Worm (Caenorhabditis elegans) whole organism, L1 larva: ENCODE measurements around the gene pnn-1.

Experiments used
- C04F5.9 ChIP-seq: sonication (generic microtip); optimal IDR thresholded peaks from 2 replicates; lab custom pipeline; 2016; ENCODE audit warnings: missing genetic modification characterization, missing compliant biosample characterization
- C34B4.2 ChIP-seq: sonication (generic microtip); optimal IDR thresholded peaks from 2 replicates; lab custom pipeline; 2017; ENCODE audit warnings: mild to moderate bottlenecking, missing genetic modification characterization, missing compliant biosample characterization
- F16B12.6 ChIP-seq: fragments of 150-350 bp; optimal IDR thresholded peaks from 2 replicates; lab custom pipeline; 2014; ENCODE audit warnings: missing biosample characterization, missing genetic modification characterization
- aly-2 ChIP-seq: fragments of 150-350 bp; optimal IDR thresholded peaks from 2 replicates; lab custom pipeline; 2014; ENCODE audit warnings: missing biosample characterization, missing genetic modification characterization
- blmp-1 ChIP-seq: fragments of 150-350 bp; optimal IDR thresholded peaks from 2 replicates; lab custom pipeline; 2014; ENCODE audit warnings: missing biosample characterization, missing genetic modification characterization
- ceh-8 ChIP-seq: fragments of 200-800 bp; sonication (Bioruptor generic); optimal IDR thresholded peaks from 2 replicates; lab custom pipeline; 2018; ENCODE audit warnings: mild to moderate bottlenecking, missing genetic modification characterization, moderate library complexity, missing compliant biosample characterization
- ceh-82 ChIP-seq, 3 experiments: fragments of 150-350 bp in 1 of 3; sonication (generic microtip) in 2 of 3; optimal IDR thresholded peaks; 2 replicates each; lab custom pipeline; 2014 to 2017; ENCODE audit warnings: missing biosample characterization in 3 of 3, missing genetic modification characterization in 3 of 3
- efl-1 ChIP-seq, 4 experiments: fragments of 150-350 bp; optimal IDR thresholded peaks in 3 of 4; peaks in 1 of 4; 1 replicate in 1 of 4; 2 replicates in 3 of 4; lab custom pipeline; 2014; ENCODE audit warnings: missing biosample characterization in 2 of 4, missing genetic modification characterization in 2 of 4, missing genetic modification reagents in 2 of 4
- egl-27 ChIP-seq, 2 experiments: fragments of 150-350 bp in 1 of 2; sonication (generic microtip); optimal IDR thresholded peaks; 3 replicates each; lab custom pipeline; 2017 to 2018; ENCODE audit warnings: missing biosample characterization in 2 of 2, missing genetic modification characterization in 2 of 2, missing genetic modification reagents in 2 of 2
- elt-2 ChIP-seq: sonication (generic microtip); optimal IDR thresholded peaks from 2 replicates; lab custom pipeline; 2016; ENCODE audit warnings: missing genetic modification characterization, mild to moderate bottlenecking, inconsistent platforms, missing compliant biosample characterization, missing genetic modification reagents
- elt-3 ChIP-seq, 6 experiments: fragments of 150-350 bp in 1 of 6; sonication (generic microtip); optimal IDR thresholded peaks; 2 replicates each; lab custom pipeline; 2017 to 2018; ENCODE audit warnings: missing biosample characterization in 6 of 6, missing genetic modification characterization in 6 of 6, inconsistent platforms in 1 of 6
- fkh-10 ChIP-seq: sonication (generic microtip); optimal IDR thresholded peaks from 2 replicates; lab custom pipeline; 2017; ENCODE audit warnings: missing biosample characterization, missing genetic modification reagents, missing genetic modification characterization
- fkh-8 ChIP-seq: sonication (generic microtip); optimal IDR thresholded peaks from 2 replicates; lab custom pipeline; 2016; ENCODE audit warnings: mild to moderate bottlenecking, missing genetic modification characterization, missing compliant biosample characterization
- fos-1 ChIP-seq: fragments of 150-350 bp; optimal IDR thresholded peaks from 2 replicates; lab custom pipeline; 2014; ENCODE audit warnings: missing biosample characterization, missing genetic modification characterization
- hpl-2 ChIP-seq: fragments of 150-350 bp; optimal IDR thresholded peaks from 2 replicates; lab custom pipeline; 2014; ENCODE audit warnings: missing biosample characterization, missing genetic modification reagents, missing genetic modification characterization
- irx-1 ChIP-seq: sonication (generic microtip); optimal IDR thresholded peaks from 2 replicates; lab custom pipeline; 2016; ENCODE audit warnings: missing genetic modification characterization, missing compliant biosample characterization
- jun-1 ChIP-seq: fragments of 150-350 bp; optimal IDR thresholded peaks from 2 replicates; lab custom pipeline; 2014; ENCODE audit warnings: missing biosample characterization, missing genetic modification reagents, missing genetic modification characterization
- lin-14 ChIP-seq: fragments of 200-800 bp; sonication (Bioruptor generic); optimal IDR thresholded peaks from 2 replicates; lab custom pipeline; 2018; ENCODE audit warnings: mild to moderate bottlenecking, missing genetic modification characterization, moderate library complexity, missing compliant biosample characterization
- lin-35 ChIP-seq, 2 experiments: fragments of 150-350 bp; optimal IDR thresholded peaks; 2 replicates each; lab custom pipeline; 2014; ENCODE audit warnings: missing biosample characterization in 2 of 2, missing genetic modification characterization in 2 of 2, missing genetic modification reagents in 2 of 2
- lin-39 ChIP-seq: fragments of 150-350 bp; optimal IDR thresholded peaks from 2 replicates; lab custom pipeline; 2014; ENCODE audit warnings: missing biosample characterization, missing genetic modification reagents, missing genetic modification characterization
- lir-3 ChIP-seq: sonication (generic microtip); optimal IDR thresholded peaks from 2 replicates; lab custom pipeline; 2016; ENCODE audit warnings: mild to moderate bottlenecking, missing genetic modification characterization, moderate library complexity, missing compliant biosample characterization; ENCODE audit not compliant: poor library complexity
- mab-9 ChIP-seq: fragments of 200-800 bp; sonication (Bioruptor generic); IDR thresholded peaks from 2 replicates; pipeline ENCODE4 v1.3.6; 2022; ENCODE audit warnings: missing genetic modification reagents, missing genetic modification characterization, missing compliant biosample characterization
- mep-1 ChIP-seq: fragments of 150-350 bp; optimal IDR thresholded peaks from 2 replicates; lab custom pipeline; 2014; ENCODE audit warnings: missing biosample characterization, missing genetic modification characterization
- nhr-12 ChIP-seq: sonication (generic microtip); optimal IDR thresholded peaks from 2 replicates; lab custom pipeline; 2017; ENCODE audit warnings: missing biosample characterization, missing genetic modification characterization
- nhr-19 ChIP-seq: fragments of 200-800 bp; sonication (Bioruptor generic); conservative IDR thresholded peaks from 2 replicates; pipeline ENCODE4 v1.3.6; 2022; ENCODE audit warnings: missing genetic modification characterization, missing compliant biosample characterization
- nhr-20 ChIP-seq: sonication (generic microtip); optimal IDR thresholded peaks from 2 replicates; lab custom pipeline; 2016; ENCODE audit warnings: mild to moderate bottlenecking, missing genetic modification characterization, missing compliant biosample characterization
- nhr-237 ChIP-seq: fragments of 150-350 bp; optimal IDR thresholded peaks from 2 replicates; lab custom pipeline; 2014; ENCODE audit warnings: missing biosample characterization, missing genetic modification characterization
- nhr-47 ChIP-seq: sonication (generic microtip); optimal IDR thresholded peaks from 2 replicates; lab custom pipeline; 2016; ENCODE audit warnings: mild to moderate bottlenecking, missing genetic modification characterization, moderate library complexity, missing compliant biosample characterization
- nhr-71 ChIP-seq: sonication (generic microtip); optimal IDR thresholded peaks from 2 replicates; lab custom pipeline; 2016; ENCODE audit warnings: mild to moderate bottlenecking, missing genetic modification characterization, moderate library complexity, missing compliant biosample characterization
- nhr-90 ChIP-seq: sonication (generic microtip); optimal IDR thresholded peaks from 2 replicates; lab custom pipeline; 2016; ENCODE audit warnings: mild to moderate bottlenecking, missing genetic modification characterization, missing compliant biosample characterization; ENCODE audit not compliant: poor library complexity
- pag-3 ChIP-seq: sonication (generic microtip); optimal IDR thresholded peaks from 2 replicates; lab custom pipeline; 2017; ENCODE audit warnings: missing genetic modification characterization, mild to moderate bottlenecking, missing compliant biosample characterization, antibody characterized with exemption, borderline replicate concordance; ENCODE audit not compliant: insufficient read depth
- pqm-1 ChIP-seq: sonication (generic microtip); optimal IDR thresholded peaks from 3 replicates; lab custom pipeline; 2017; ENCODE audit warnings: missing biosample characterization, missing genetic modification characterization
- rnt-1 ChIP-seq: sonication (generic microtip); optimal IDR thresholded peaks from 2 replicates; lab custom pipeline; 2016; ENCODE audit warnings: mild to moderate bottlenecking, missing genetic modification characterization, moderate library complexity, missing compliant biosample characterization
- skn-1 ChIP-seq: fragments of 150-350 bp; optimal IDR thresholded peaks from 2 replicates; lab custom pipeline; 2014; ENCODE audit warnings: missing biosample characterization, missing genetic modification characterization
- snpc-4 ChIP-seq: fragments of 150-350 bp; optimal IDR thresholded peaks from 2 replicates; lab custom pipeline; 2014; ENCODE audit warnings: missing biosample characterization, missing genetic modification characterization
- snu-23 ChIP-seq: sonication (generic microtip); optimal IDR thresholded peaks from 2 replicates; lab custom pipeline; 2016; ENCODE audit warnings: missing genetic modification characterization, missing compliant biosample characterization
- sox-4 ChIP-seq: sonication (generic microtip); optimal IDR thresholded peaks from 2 replicates; lab custom pipeline; 2016; ENCODE audit warnings: missing genetic modification characterization, missing compliant biosample characterization
- sup-37 ChIP-seq: fragments of 200-800 bp; sonication (Bioruptor generic); optimal IDR thresholded peaks from 2 replicates; lab custom pipeline; 2018; ENCODE audit warnings: mild to moderate bottlenecking, missing genetic modification characterization, missing compliant biosample characterization
- swsn-7 ChIP-seq: sonication (generic microtip); optimal IDR thresholded peaks from 2 replicates; lab custom pipeline; 2016; ENCODE audit warnings: missing genetic modification characterization, missing compliant biosample characterization
- unc-130 ChIP-seq: fragments of 150-350 bp; optimal IDR thresholded peaks from 2 replicates; lab custom pipeline; 2017; ENCODE audit warnings: missing biosample characterization, missing genetic modification characterization, inconsistent platforms
- unc-86 ChIP-seq: sonication (generic microtip); optimal IDR thresholded peaks from 2 replicates; lab custom pipeline; 2016; ENCODE audit warnings: missing genetic modification characterization, missing compliant biosample characterization
- unc-98 ChIP-seq: fragments of 200-800 bp; sonication (Bioruptor generic); IDR thresholded peaks from 2 replicates; pipeline ENCODE4 v1.3.6; 2022; ENCODE audit warnings: missing genetic modification characterization, missing compliant biosample characterization
- xbp-1 ChIP-seq: sonication (generic microtip); optimal IDR thresholded peaks from 2 replicates; lab custom pipeline; 2016; ENCODE audit warnings: missing genetic modification characterization, missing compliant biosample characterization
- zip-4 ChIP-seq: fragments of 200-800 bp; sonication (Bioruptor generic); optimal IDR thresholded peaks from 2 replicates; lab custom pipeline; 2018; ENCODE audit warnings: mild to moderate bottlenecking, missing genetic modification characterization, moderate library complexity, missing compliant biosample characterization
- ztf-11 ChIP-seq, 2 experiments: sonication (generic microtip); optimal IDR thresholded peaks; 2 replicates each; lab custom pipeline; 2016 to 2017; ENCODE audit warnings: missing genetic modification characterization in 2 of 2, missing biosample characterization in 1 of 2, missing compliant biosample characterization in 1 of 2
- ztf-4 ChIP-seq: fragments of 150-350 bp; optimal IDR thresholded peaks from 2 replicates; lab custom pipeline; 2014; ENCODE audit warnings: missing biosample characterization, missing genetic modification characterization

The pnn-1 gene

DNA sequence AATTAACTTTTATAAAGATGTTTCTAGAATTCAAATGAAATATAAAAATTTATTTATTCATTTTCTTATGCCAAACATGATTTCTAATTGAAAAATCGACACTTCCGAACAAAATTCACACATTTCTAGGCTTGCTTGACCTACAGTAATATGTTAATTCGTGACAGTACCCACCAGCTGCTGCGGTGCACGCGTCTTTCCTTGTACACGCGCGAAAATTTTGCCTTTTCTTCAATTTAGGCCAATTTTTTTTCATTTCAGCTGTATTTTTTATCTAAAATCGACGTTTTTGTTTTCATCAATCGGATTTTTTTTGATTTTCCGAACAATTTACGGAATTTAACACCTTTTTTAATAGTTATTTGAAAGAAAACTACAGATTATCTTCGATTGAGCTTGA, 29.2 kb downstream of the pnn-1 start:
- no peak for TF ChIP-seq pag-3 (tag; lab: Kevin White, UChicago)
- no peak for TF ChIP-seq egl-27 (tag; optimal IDR thresholded peaks at IDR 0.05; lab: Kevin White, UChicago)
- TF ChIP-seq nhr-20, result no peak
- TF ChIP-seq mab-9 (GFP tag; lab: Robert Waterston, UW), result no peak
- no peak for TF ChIP-seq swsn-7 (tag; lab: Kevin White, UChicago)
- no peak for TF ChIP-seq nhr-71 (tag; lab: Kevin White, UChicago)
- TF ChIP-seq ztf-4, result no peak
- no peak for TF ChIP-seq ceh-82 (tag; optimal IDR thresholded peaks at IDR 0.05; lab: Kevin White, UChicago)
- no peak for TF ChIP-seq unc-86 (tag; lab: Kevin White, UChicago)
- TF ChIP-seq lir-3 (tag; lab: Kevin White, UChicago), result no peak
- no peak for TF ChIP-seq sup-37

DNA sequence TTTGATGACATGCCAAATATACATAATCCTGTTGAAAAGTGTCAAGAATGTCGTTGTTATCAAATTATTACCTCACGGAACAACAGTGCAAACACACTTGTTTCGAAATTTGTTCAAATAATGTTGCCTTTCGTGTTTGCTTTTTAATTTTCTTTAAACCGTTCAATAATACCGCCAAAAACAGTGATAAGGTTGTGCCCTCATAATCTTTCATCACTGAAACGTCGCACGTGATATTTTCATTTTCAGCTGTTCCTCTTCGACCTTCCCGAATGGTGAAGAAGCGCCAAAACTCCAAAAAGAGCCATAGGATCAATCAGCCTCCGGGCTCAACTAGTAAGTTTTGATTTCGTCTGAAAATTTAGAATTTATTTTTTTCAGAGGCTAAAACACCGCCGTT, 31.2 kb downstream of the pnn-1 start, which contains the start of gene inft-2:
Gene inft-2 (plus strand): TSS at position 248 of the 400 bp plus-strand sequence.
- TF ChIP-seq C34B4.2 (tag; lab: Kevin White, UChicago), result no peak
- TF ChIP-seq lin-39, result no peak
- no peak for TF ChIP-seq efl-1 (optimal IDR thresholded peaks at IDR 0.05; lab: Kevin White, UChicago)
- TF ChIP-seq efl-1 (GFP tag; optimal IDR thresholded peaks at IDR 0.05 in 1 of 2; lab: Kevin White, UChicago), result peak in 1 of 2 experiments; percentile 52
- TF ChIP-seq elt-2 (tag; lab: Kevin White, UChicago), result peak; percentile 25
- TF ChIP-seq ceh-82 (tag; optimal IDR thresholded peaks at IDR 0.05; lab: Kevin White, UChicago), result no peak

ce11 chrV:13003378-13003777, 32.5 kb downstream of the pnn-1 start:
- TF ChIP-seq hpl-2 (GFP tag; lab: Kevin White, UChicago) (no peak), ceh-8 (no peak), nhr-47 (tag; lab: Kevin White, UChicago) (peak; percentile 75), snpc-4 (tag; lab: Kevin White, UChicago) (peak; percentile 58), elt-2 (tag; lab: Kevin White, UChicago) (peak; percentile 28), blmp-1 (tag; lab: Kevin White, UChicago) (peak; percentile 18), aly-2 (peak; percentile 79), nhr-20 (peak; percentile 74), xbp-1 (peak; percentile 38), jun-1 (peak; percentile 41), unc-98 (no peak), sox-4 (no peak), fos-1 (tag; lab: Kevin White, UChicago) (peak; percentile 66), mep-1 (tag; lab: Kevin White, UChicago) (peak; percentile 67), skn-1 (peak; percentile 58), irx-1 (tag; lab: Kevin White, UChicago) (peak; percentile 50), swsn-7 (tag; lab: Kevin White, UChicago) (peak; percentile 58), fkh-8 (peak; percentile 62), fkh-10 (peak; percentile 14), ztf-11 (tag; optimal IDR thresholded peaks at IDR 0.05; lab: Kevin White, UChicago) (peak in 1 of 2 experiments; percentile 5), C04F5.9 (tag; lab: Kevin White, UChicago) (no peak), lin-14 (GFP tag; lab: Kevin White, UChicago) (peak; percentile 69), zip-4 (GFP tag; lab: Kevin White, UChicago) (peak; percentile 15), nhr-90 (tag; lab: Kevin White, UChicago) (peak; percentile 55), nhr-19 (GFP tag; lab: Robert Waterston, UW) (peak; percentile 76), snu-23 (GFP tag; lab: Kevin White, UChicago) (peak; percentile 85), rnt-1 (tag; lab: Kevin White, UChicago) (peak; percentile 75), pqm-1 (no peak), F16B12.6 (tag; lab: Kevin White, UChicago) (no peak), sup-37 (no peak), unc-130 (tag; lab: Kevin White, UChicago) (peak; percentile 59), nhr-237 (tag; lab: Kevin White, UChicago) (no peak), nhr-12 (tag; lab: Kevin White, UChicago) (no peak), lin-35 (GFP tag; optimal IDR thresholded peaks at IDR 0.05; lab: Kevin White, UChicago) (peak; percentile 52 to 82), nhr-71 (tag; lab: Kevin White, UChicago) (peak; percentile 74), efl-1 (optimal IDR thresholded peaks at IDR 0.05; lab: Kevin White, UChicago) (peak; percentile 50 to 56), efl-1 (GFP tag; optimal IDR thresholded peaks at IDR 0.05 in 1 of 2; lab: Kevin White, UChicago) (peak; percentile 28 to 94), ceh-82 (tag; optimal IDR thresholded peaks at IDR 0.05; lab: Kevin White, UChicago) (peak; percentile 20 to 58 (median 54)), lir-3 (tag; lab: Kevin White, UChicago) (peak; percentile 34), elt-3 (tag; optimal IDR thresholded peaks at IDR 0.05; lab: Kevin White, UChicago) (peak in 4 of 6 experiments; percentile 23 to 47 (median 44))
